Fruit fly (Drosophila melanogaster): ENCODE results near the gene Pif1.

dm6 chr2L:3428419-3429097 lies 41.2 kb downstream of the Pif1 start:
- TF ChIP-seq CTCF (optimal IDR thresholded peaks at IDR 0.05) = no peak
- TF ChIP-seq CG8478 (optimal IDR thresholded peaks at IDR 0.05) = no peak

All from S2 (cell line).